Worm (Caenorhabditis elegans): ENCODE results near the gene C33A12.4.
A peak's percentile ranks its signal among the peaks of the same experiment; 100 is the strongest.

DNA sequence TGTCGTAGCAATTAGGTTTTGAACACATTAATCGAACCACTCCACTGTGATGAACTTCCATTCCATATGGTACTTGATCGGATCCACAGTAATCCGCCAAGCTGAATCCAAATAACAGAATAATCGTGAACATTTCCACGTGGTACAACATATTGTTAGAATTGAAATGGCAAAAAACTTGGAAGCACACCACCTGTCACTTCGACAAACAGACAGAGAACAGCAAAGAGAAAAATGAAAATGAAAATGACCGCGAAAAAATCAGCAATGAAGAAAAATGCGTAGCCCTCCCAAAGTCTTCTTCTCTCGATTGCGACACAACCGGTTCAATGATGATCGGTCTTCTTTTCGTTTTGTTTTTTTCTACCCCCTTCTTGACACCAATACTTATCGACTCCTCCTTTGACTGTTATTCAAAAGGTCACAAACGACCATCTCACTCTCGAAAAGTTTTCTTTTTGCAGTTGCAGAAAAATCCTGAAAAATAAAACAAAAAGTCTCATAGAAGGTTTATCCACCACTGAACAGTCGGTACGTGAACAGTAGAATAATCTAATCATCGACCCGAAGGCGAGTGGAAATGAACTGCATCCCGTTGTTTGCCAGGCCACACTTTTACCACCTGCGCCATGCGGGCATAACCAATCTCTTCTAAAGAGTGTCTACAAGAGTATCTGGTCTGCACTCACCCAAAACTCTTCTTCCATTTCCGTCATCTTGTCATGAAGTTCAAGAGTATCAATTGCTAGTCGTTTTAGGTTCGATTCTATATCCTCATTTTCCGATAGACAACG, 33.0 kb downstream of the C33A12.4 start, which contains the start of gene wrt-3:
- peak; percentile 36 for TF ChIP-seq him-1 (tag; optimal IDR thresholded peaks at IDR 0.05)
- no peak for TF ChIP-seq W03F9.2 (tag; optimal IDR thresholded peaks at IDR 0.05)
- TF ChIP-seq dao-5 (tag; optimal IDR thresholded peaks at IDR 0.05), result peak; percentile 88
